Fruit fly (Drosophila melanogaster): ENCODE results near the gene Hrb87F.

Gene Hrb87F

dm6 chr3R:13646729-13647633 is 13.3 kb downstream of the Hrb87F start, which contains the start of gene rin:
rin (plus strand) TSS chr3R:13647004.
- no peak for TF ChIP-seq CG4707 (GFP tag; optimal IDR thresholded peaks at IDR 0.05)
- TF ChIP-seq Sry-β (GFP tag; optimal IDR thresholded peaks at IDR 0.05) = no peak
- no peak for TF ChIP-seq CG13296 (GFP tag; optimal IDR thresholded peaks at IDR 0.05)
- no peak for TF ChIP-seq CG8281 (tag; optimal IDR thresholded peaks at IDR 0.05)
- no peak for TF ChIP-seq Mes4 (GFP tag; optimal IDR thresholded peaks at IDR 0.05)
- no peak for TF ChIP-seq gce (GFP tag; IDR thresholded peaks at IDR 0.05)
- no peak for TF ChIP-seq CG3065 (GFP tag; optimal IDR thresholded peaks at IDR 0.05)
- no peak for TF ChIP-seq CG1603 (tag; optimal IDR thresholded peaks at IDR 0.05)
- TF ChIP-seq CG12155 (GFP tag; optimal IDR thresholded peaks at IDR 0.05) = no peak
- no peak for TF ChIP-seq CG10565 (GFP tag; optimal IDR thresholded peaks at IDR 0.05)
- no peak for TF ChIP-seq emc (GFP tag; optimal IDR thresholded peaks at IDR 0.05)
- TF ChIP-seq CG10543 (GFP tag; optimal IDR thresholded peaks at IDR 0.05) = no peak
- no peak for TF ChIP-seq Camta (GFP tag; optimal IDR thresholded peaks at IDR 0.05)
- TF ChIP-seq aop (GFP tag; IDR thresholded peaks at IDR 0.05) = no peak
- no peak for TF ChIP-seq Aef1 (GFP tag; IDR thresholded peaks at IDR 0.05)
- TF ChIP-seq CG12744 (GFP tag; optimal IDR thresholded peaks at IDR 0.05) = no peak
- TF ChIP-seq CG15073 (GFP tag; optimal IDR thresholded peaks at IDR 0.05) = no peak
- no peak for TF ChIP-seq Jarid2 (GFP tag; optimal IDR thresholded peaks at IDR 0.05)
- no peak for TF ChIP-seq CrebB (tag; optimal IDR thresholded peaks at IDR 0.05)
- TF ChIP-seq Rfx (GFP tag; IDR thresholded peaks at IDR 0.05) = peak; percentile 30; the same call in 1 of the 2 replicates
- peak; percentile 99 for TF ChIP-seq CG14710 (tag; optimal IDR thresholded peaks at IDR 0.05)
- TF ChIP-seq croc (GFP tag; conservative IDR thresholded peaks at IDR 0.05) = no peak
- TF ChIP-seq H2.0 (GFP tag; IDR thresholded peaks at IDR 0.05) = no peak
- TF ChIP-seq Hmr (GFP tag; optimal IDR thresholded peaks at IDR 0.05) = no peak
- no peak for TF ChIP-seq Gsc (GFP tag; IDR thresholded peaks at IDR 0.05)
- no peak for TF ChIP-seq Blimp-1 (GFP tag; optimal IDR thresholded peaks at IDR 0.05)
- TF ChIP-seq pros (GFP tag; optimal IDR thresholded peaks at IDR 0.05) = no peak
- no peak for TF ChIP-seq CG17568 (GFP tag; optimal IDR thresholded peaks at IDR 0.05)
- peak; percentile 49 for TF ChIP-seq MESR4 (GFP tag; optimal IDR thresholded peaks at IDR 0.05)
- no peak for TF ChIP-seq CG32772 (GFP tag; IDR thresholded peaks at IDR 0.05)
- no peak for TF ChIP-seq z (GFP tag; IDR thresholded peaks at IDR 0.05)
- no peak for TF ChIP-seq CG18619 (GFP tag; optimal IDR thresholded peaks at IDR 0.05)
- TF ChIP-seq tx (GFP tag; optimal IDR thresholded peaks at IDR 0.05) = no peak
- TF ChIP-seq CG1602 (GFP tag; optimal IDR thresholded peaks at IDR 0.05) = no peak
- no peak for TF ChIP-seq sug (tag; optimal IDR thresholded peaks at IDR 0.05)
- no peak for TF ChIP-seq zen (tag; optimal IDR thresholded peaks at IDR 0.05)
- no peak for TF ChIP-seq CoRest (tag; optimal IDR thresholded peaks at IDR 0.05)
- peak in 1 of 2 experiments; percentile 80 for TF ChIP-seq bsh (GFP tag; optimal IDR thresholded peaks at IDR 0.05)
- TF ChIP-seq lilli (GFP tag; optimal IDR thresholded peaks at IDR 0.05) = no peak
- TF ChIP-seq amos (GFP tag; IDR thresholded peaks at IDR 0.05; ENCODE audit: partially characterized antibody) = no peak
- TF ChIP-seq CG17829 (tag; optimal IDR thresholded peaks at IDR 0.05) = no peak
- no peak for TF ChIP-seq CG12236 (GFP tag; optimal IDR thresholded peaks at IDR 0.05)
- no peak for TF ChIP-seq gsb (GFP tag; IDR thresholded peaks at IDR 0.05)
- TF ChIP-seq grau (tag; optimal IDR thresholded peaks at IDR 0.05) = no peak
- TF ChIP-seq H15 (GFP tag; IDR thresholded peaks at IDR 0.05) = no peak
- no peak for TF ChIP-seq abd-A (tag; optimal IDR thresholded peaks at IDR 0.05)
- TF ChIP-seq CG3281 (GFP tag; optimal IDR thresholded peaks at IDR 0.05) = no peak
- no peak for TF ChIP-seq pho (GFP tag; optimal IDR thresholded peaks at IDR 0.05)
- peak; percentile 71 for TF ChIP-seq CG9932 (GFP tag; IDR thresholded peaks at IDR 0.05)
